Fruit fly (Drosophila melanogaster) whole organism, prepupa: ENCODE data around the gene CG34136.

Experiments used
- CG10631 ChIP-seq: fragments of 200-800 bp; sonication (Bioruptor generic); optimal IDR thresholded peaks from 2 replicates; lab custom pipeline; 2016; ENCODE audit warnings: missing biosample characterization, missing genetic modification characterization
- CG10669 ChIP-seq: fragments of 200-800 bp; sonication (Bioruptor generic); optimal IDR thresholded peaks from 3 replicates; lab custom pipeline; 2018; ENCODE audit warnings: missing biosample characterization, mild to moderate bottlenecking, missing genetic modification characterization, moderate library complexity
- CG11762 ChIP-seq: fragments of 200-800 bp; sonication (Bioruptor generic); optimal IDR thresholded peaks from 3 replicates; lab custom pipeline; 2016; ENCODE audit warnings: missing biosample characterization, missing genetic modification characterization; ENCODE audit not compliant: insufficient read depth
- CG11902 ChIP-seq: fragments of 200-800 bp; sonication (Bioruptor generic); optimal IDR thresholded peaks from 3 replicates; lab custom pipeline; 2016; ENCODE audit warnings: missing biosample characterization, missing genetic modification characterization
- CG15336 ChIP-seq: fragments of 200-800 bp; sonication (Bioruptor generic); IDR thresholded peaks from 2 replicates; pipeline ENCODE4 v1.3.6; 2022; ENCODE audit warnings: missing biosample characterization, missing genetic modification characterization
- CG1621 ChIP-seq: fragments of 200-800 bp; sonication (Bioruptor generic); optimal IDR thresholded peaks from 3 replicates; lab custom pipeline; 2018; ENCODE audit warnings: missing biosample characterization, mild to moderate bottlenecking, missing genetic modification characterization
- CG16779 ChIP-seq: fragments of 200-800 bp; sonication (Bioruptor generic); optimal IDR thresholded peaks from 3 replicates; lab custom pipeline; 2017; ENCODE audit warnings: missing biosample characterization, mild to moderate bottlenecking, missing genetic modification characterization
- CG3032 ChIP-seq: fragments of 200-800 bp; optimal IDR thresholded peaks from 2 replicates; lab custom pipeline; 2019; ENCODE audit warnings: missing biosample characterization, mild to moderate bottlenecking, missing genetic modification characterization, moderate library complexity
- CG32006 ChIP-seq: fragments of 200-800 bp; sonication (Bioruptor generic); optimal IDR thresholded peaks from 3 replicates; lab custom pipeline; 2017; ENCODE audit warnings: missing biosample characterization, mild to moderate bottlenecking, missing genetic modification characterization
- CG34406 ChIP-seq: fragments of 200-800 bp; sonication (Bioruptor generic); optimal IDR thresholded peaks from 3 replicates; lab custom pipeline; 2016; ENCODE audit warnings: missing biosample characterization, missing genetic modification characterization
- CG3919 ChIP-seq: fragments of 200-800 bp; sonication (Bioruptor generic); optimal IDR thresholded peaks from 3 replicates; lab custom pipeline; 2016; ENCODE audit warnings: missing biosample characterization, missing genetic modification characterization
- CG4318 ChIP-seq: fragments of 200-800 bp; sonication (Bioruptor generic); optimal IDR thresholded peaks from 3 replicates; lab custom pipeline; 2017; ENCODE audit warnings: missing biosample characterization, mild to moderate bottlenecking, missing genetic modification characterization
- CG6163 ChIP-seq: fragments of 200-800 bp; sonication (Bioruptor generic); IDR thresholded peaks from 3 replicates; pipeline ENCODE4 v1.3.6; 2022; ENCODE audit warnings: missing biosample characterization, missing genetic modification characterization
- CG6276 ChIP-seq: fragments of 200-800 bp; sonication (Bioruptor generic); optimal IDR thresholded peaks from 2 replicates; lab custom pipeline; 2017; ENCODE audit warnings: missing biosample characterization, mild to moderate bottlenecking, missing genetic modification characterization
- CG6792 ChIP-seq: fragments of 200-800 bp; sonication (Bioruptor generic); optimal IDR thresholded peaks from 3 replicates; lab custom pipeline; 2016; ENCODE audit warnings: missing biosample characterization, missing genetic modification characterization
- CG6808 ChIP-seq: fragments of 200-800 bp; sonication (Bioruptor generic); optimal IDR thresholded peaks from 3 replicates; lab custom pipeline; 2017; ENCODE audit warnings: missing biosample characterization, missing genetic modification characterization, mild to moderate bottlenecking, moderate library complexity, missing genetic modification reagents
- CG6854 ChIP-seq: fragments of 200-800 bp; sonication (Bioruptor generic); optimal IDR thresholded peaks from 2 replicates; lab custom pipeline; 2017; ENCODE audit warnings: missing biosample characterization, mild to moderate bottlenecking, missing genetic modification characterization
- CG8119 ChIP-seq: fragments of 200-800 bp; sonication (Bioruptor generic); IDR thresholded peaks from 3 replicates; pipeline ENCODE4 v1.3.6; 2022; ENCODE audit warnings: missing biosample characterization, missing genetic modification characterization
- CG8632 ChIP-seq: fragments of 200-800 bp; sonication (Bioruptor generic); optimal IDR thresholded peaks from 3 replicates; lab custom pipeline; 2016; ENCODE audit warnings: missing biosample characterization, missing genetic modification characterization
- CG9139 ChIP-seq: fragments of 200-800 bp; sonication (Bioruptor generic); optimal IDR thresholded peaks from 3 replicates; lab custom pipeline; 2017; ENCODE audit warnings: missing biosample characterization, mild to moderate bottlenecking, missing genetic modification characterization
- Eip78C ChIP-seq: fragments of 200-800 bp; sonication (Bioruptor generic); peaks from one replicate; lab custom pipeline; 2016; ENCODE audit warnings: missing biosample characterization, missing genetic modification characterization
- Eip93F ChIP-seq: fragments of 200-800 bp; sonication (Bioruptor generic); optimal IDR thresholded peaks from 2 replicates; lab custom pipeline; 2016; ENCODE audit warnings: missing biosample characterization, mild to moderate bottlenecking, missing genetic modification characterization
- Ets21C ChIP-seq: fragments of 200-800 bp; sonication (Bioruptor generic); optimal IDR thresholded peaks from 3 replicates; lab custom pipeline; 2016; ENCODE audit warnings: missing biosample characterization, missing genetic modification characterization
- Gug ChIP-seq: fragments of 200-800 bp; sonication (Bioruptor generic); IDR thresholded peaks from 2 replicates; pipeline ENCODE4 v1.3.6; 2022; ENCODE audit warnings: missing biosample characterization, missing genetic modification characterization
- Hr38 ChIP-seq: sonication (Bioruptor generic); optimal IDR thresholded peaks from 2 replicates; lab custom pipeline; 2016; ENCODE audit warnings: missing biosample characterization, missing genetic modification characterization
- Hr39 ChIP-seq: fragments of 200-800 bp; sonication (Bioruptor generic); optimal IDR thresholded peaks from 2 replicates; lab custom pipeline; 2016; ENCODE audit warnings: missing biosample characterization, missing genetic modification characterization
- Hr4 ChIP-seq: fragments of 200-800 bp; sonication (Bioruptor generic); optimal IDR thresholded peaks from 3 replicates; lab custom pipeline; 2016; ENCODE audit warnings: missing biosample characterization, missing genetic modification characterization
- Lpt ChIP-seq: fragments of 200-800 bp; sonication (Bioruptor generic); optimal IDR thresholded peaks from 3 replicates; lab custom pipeline; 2016; ENCODE audit warnings: missing biosample characterization, missing genetic modification characterization
- OdsH ChIP-seq: fragments of 200-800 bp; sonication (Bioruptor generic); optimal IDR thresholded peaks from 3 replicates; lab custom pipeline; 2016; ENCODE audit warnings: missing biosample characterization, missing genetic modification characterization
- Sox102F ChIP-seq: fragments of 200-800 bp; sonication (Bioruptor generic); optimal IDR thresholded peaks from 2 replicates; lab custom pipeline; 2016; ENCODE audit warnings: missing biosample characterization, mild to moderate bottlenecking, missing genetic modification characterization
- Sox14 ChIP-seq: fragments of 200-800 bp; sonication (Bioruptor generic); optimal IDR thresholded peaks from 3 replicates; lab custom pipeline; 2016; ENCODE audit warnings: missing biosample characterization, missing genetic modification characterization
- Sox15 ChIP-seq: fragments of 200-800 bp; sonication (Bioruptor generic); optimal IDR thresholded peaks from 3 replicates; lab custom pipeline; 2016; ENCODE audit warnings: missing biosample characterization, missing genetic modification characterization
- achi ChIP-seq: fragments of 200-800 bp; sonication (Bioruptor generic); optimal IDR thresholded peaks from 3 replicates; lab custom pipeline; 2016; ENCODE audit warnings: missing biosample characterization, missing genetic modification characterization
- cyc ChIP-seq: fragments of 200-800 bp; sonication (Bioruptor generic); optimal IDR thresholded peaks from 3 replicates; lab custom pipeline; 2016; ENCODE audit warnings: missing biosample characterization, missing genetic modification characterization
- dac ChIP-seq: fragments of 200-800 bp; sonication (Bioruptor generic); optimal IDR thresholded peaks from 2 replicates; lab custom pipeline; 2017; ENCODE audit warnings: missing biosample characterization, mild to moderate bottlenecking, missing genetic modification characterization
- dsx ChIP-seq: fragments of 200-800 bp; optimal IDR thresholded peaks from 3 replicates; lab custom pipeline; 2019; ENCODE audit warnings: missing biosample characterization, mild to moderate bottlenecking, missing genetic modification characterization, moderate library complexity; ENCODE audit not compliant: poor library complexity, severe bottlenecking
- eg ChIP-seq: fragments of 200-800 bp; sonication (Bioruptor generic); IDR thresholded peaks from 3 replicates; pipeline ENCODE4 v1.3.6; 2022; ENCODE audit warnings: missing biosample characterization, missing genetic modification characterization
- esn ChIP-seq: fragments of 200-800 bp; sonication (Bioruptor generic); optimal IDR thresholded peaks from 2 replicates; lab custom pipeline; 2016; ENCODE audit warnings: missing biosample characterization, mild to moderate bottlenecking, missing genetic modification characterization, moderate library complexity
- fd85E ChIP-seq: fragments of 200-800 bp; sonication (Bioruptor generic); optimal IDR thresholded peaks from 3 replicates; lab custom pipeline; 2016; ENCODE audit warnings: missing biosample characterization, missing genetic modification characterization
- lz ChIP-seq: fragments of 200-800 bp; sonication (Bioruptor generic); optimal IDR thresholded peaks from 3 replicates; lab custom pipeline; 2016; ENCODE audit warnings: missing biosample characterization, missing genetic modification characterization
- pdm3 ChIP-seq: fragments of 200-800 bp; sonication (Bioruptor generic); optimal IDR thresholded peaks from 3 replicates; lab custom pipeline; 2016; ENCODE audit warnings: missing biosample characterization, missing genetic modification characterization
- salr ChIP-seq, 2 experiments: fragments of 200-800 bp; sonication (Bioruptor generic); optimal IDR thresholded peaks; 3 replicates each; lab custom pipeline; 2016 to 2018; ENCODE audit warnings: missing biosample characterization in 2 of 2, missing genetic modification characterization in 2 of 2, mild to moderate bottlenecking in 1 of 2
- spab ChIP-seq: fragments of 200-800 bp; sonication (Bioruptor generic); optimal IDR thresholded peaks from 2 replicates; lab custom pipeline; 2017; ENCODE audit warnings: missing biosample characterization, mild to moderate bottlenecking, missing genetic modification characterization, missing genetic modification reagents
- ss ChIP-seq, 2 experiments: fragments of 200-800 bp; sonication (Bioruptor generic); optimal IDR thresholded peaks; 2 replicates in 1 of 2; 3 replicates in 1 of 2; lab custom pipeline; 2017 to 2018; ENCODE audit warnings: mild to moderate bottlenecking in 2 of 2, missing biosample characterization in 2 of 2, missing genetic modification characterization in 2 of 2, moderate library complexity in 1 of 2
- topi ChIP-seq: fragments of 200-800 bp; sonication (Bioruptor generic); optimal IDR thresholded peaks from 3 replicates; lab custom pipeline; 2016; ENCODE audit warnings: missing biosample characterization, missing genetic modification characterization
- vri ChIP-seq: fragments of 200-800 bp; sonication (Bioruptor generic); optimal IDR thresholded peaks from 3 replicates; lab custom pipeline; 2016; ENCODE audit warnings: missing biosample characterization, mild to moderate bottlenecking, missing genetic modification characterization

CG34136 gene

dm6 chr2L:21107651-21108489, 11.1 kb downstream of the CG34136 start (continued):
- no peak for TF ChIP-seq Hr38
- peak; percentile 47 for TF ChIP-seq eg (GFP tag; lab: Robert Waterston, UW)
- peak; percentile 35 for TF ChIP-seq Hr39 (GFP tag; lab: Kevin White, UChicago)
- TF ChIP-seq salr (GFP tag; optimal IDR thresholded peaks at IDR 0.05; lab: Kevin White, UChicago): peak in 1 of 2 experiments; percentile 34
- TF ChIP-seq Sox15: no peak
- peak; percentile 60 for TF ChIP-seq CG32006
- peak; percentile 24 for TF ChIP-seq CG6854 (GFP tag; lab: Kevin White, UChicago)
- no peak for TF ChIP-seq CG6792 (GFP tag; lab: Kevin White, UChicago)
- TF ChIP-seq Ets21C (GFP tag; lab: Kevin White, UChicago): no peak
- TF ChIP-seq Sox14 (GFP tag; lab: Kevin White, UChicago): no peak

dm6 chr2L:21108759-21109282, 12.1 kb downstream of the CG34136 start:
- peak; percentile 19 for TF ChIP-seq CG10669
- TF ChIP-seq esn: peak; percentile 54
- peak in 1 of 2 experiments; percentile 18 for TF ChIP-seq salr (GFP tag; optimal IDR thresholded peaks at IDR 0.05; lab: Kevin White, UChicago)
- TF ChIP-seq Sox102F (GFP tag; lab: Kevin White, UChicago): peak; percentile 61
- TF ChIP-seq Eip93F (GFP tag; lab: Kevin White, UChicago): peak; percentile 3
- TF ChIP-seq Sox14 (GFP tag; lab: Kevin White, UChicago): peak; percentile 72
- TF ChIP-seq Hr39 (GFP tag; lab: Kevin White, UChicago): peak; percentile 30
- no peak for TF ChIP-seq CG3032 (tag; lab: Kevin White, UChicago)
- no peak for TF ChIP-seq dac
- TF ChIP-seq spab (GFP tag; lab: Kevin White, UChicago): no peak
- peak; percentile 63 for TF ChIP-seq topi (GFP tag; lab: Kevin White, UChicago)
- TF ChIP-seq CG1621 (tag; lab: Kevin White, UChicago): no peak
- no peak for TF ChIP-seq CG11902 (GFP tag; lab: Kevin White, UChicago)
- peak; percentile 67 for TF ChIP-seq Hr4 (GFP tag; lab: Kevin White, UChicago)
- peak; percentile 42 for TF ChIP-seq CG4318 (GFP tag; lab: Kevin White, UChicago)
- peak; percentile 43 for TF ChIP-seq lz (GFP tag; lab: Kevin White, UChicago)
- peak; percentile 91 for TF ChIP-seq Eip78C (GFP tag; lab: Kevin White, UChicago)
- no peak; the same call in 2 of the 3 replicates for TF ChIP-seq CG8119 (GFP tag; lab: Robert Waterston, UW)
- TF ChIP-seq CG10631 (GFP tag; lab: Kevin White, UChicago): peak; percentile 29
- TF ChIP-seq CG11762 (GFP tag; lab: Kevin White, UChicago): no peak
- TF ChIP-seq dsx (GFP tag; lab: Kevin White, UChicago): no peak
- no peak for TF ChIP-seq fd85E (GFP tag; lab: Kevin White, UChicago)
- TF ChIP-seq cyc: peak; percentile 46
- TF ChIP-seq Lpt (GFP tag; lab: Kevin White, UChicago): no peak
- TF ChIP-seq CG32006: no peak
- TF ChIP-seq CG6808: peak; percentile 33
- no peak for TF ChIP-seq CG6163 (GFP tag; lab: Robert Waterston, UW)
- no peak for TF ChIP-seq CG3919 (GFP tag; lab: Kevin White, UChicago)
- TF ChIP-seq Sox15: peak; percentile 6
- TF ChIP-seq CG8632 (GFP tag; lab: Kevin White, UChicago): peak; percentile 6
- TF ChIP-seq CG34406 (GFP tag; lab: Kevin White, UChicago): peak; percentile 37
- TF ChIP-seq CG6792 (GFP tag; lab: Kevin White, UChicago): peak; percentile 11
- TF ChIP-seq eg (GFP tag; lab: Robert Waterston, UW): no peak; the same call in 2 of the 3 replicates
- peak; percentile 40 for TF ChIP-seq CG6276 (GFP tag; lab: Kevin White, UChicago)
- TF ChIP-seq CG15336 (GFP tag; lab: Robert Waterston, UW): no peak
- TF ChIP-seq achi (GFP tag; lab: Kevin White, UChicago): peak; percentile 37
- TF ChIP-seq Gug: no peak
- TF ChIP-seq ss (GFP tag; optimal IDR thresholded peaks at IDR 0.05; lab: Kevin White, UChicago): no peak
- TF ChIP-seq CG16779 (tag; lab: Kevin White, UChicago): no peak
- peak; percentile 57 for TF ChIP-seq OdsH
- TF ChIP-seq pdm3 (GFP tag; lab: Kevin White, UChicago): peak; percentile 49
- no peak for TF ChIP-seq CG9139 (GFP tag; lab: Kevin White, UChicago)
- TF ChIP-seq vri (GFP tag; lab: Kevin White, UChicago): peak; percentile 12
